Comparison of ENCODE assay signal across 1 fruit fly cellular context in the genomic region with DNA sequence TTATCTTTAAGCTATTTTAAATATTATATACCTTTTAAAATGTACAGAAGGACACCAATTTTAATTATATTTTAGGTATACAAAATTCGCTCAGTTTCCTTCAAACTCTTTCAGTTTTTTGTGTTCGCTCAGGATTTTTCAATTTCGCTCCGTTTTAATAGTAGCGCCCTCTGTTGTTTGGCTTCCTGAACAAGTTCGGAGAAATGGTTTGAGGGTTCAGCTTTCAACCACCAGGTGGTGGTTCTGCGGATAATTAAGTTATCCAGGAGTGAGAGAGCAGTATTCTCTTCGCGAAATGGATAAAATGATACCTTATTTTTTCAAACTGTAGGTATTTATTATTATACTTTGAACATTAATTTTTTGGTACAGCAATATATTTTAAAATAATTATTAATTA.
TF ChIP-seq lines count a peak whose summit lies in the region.

No protein-coding gene starts in this region.

TF ChIP-seq in whole organism, embryonic, 481 proteins besides CTCF, POLR2A, EP300 and RAD21 (continued from another document and continues in another):
- TF ChIP-seq lola (GFP tag; optimal IDR thresholded peaks at IDR 0.05; lab: Kevin White, UChicago) (no peak), MESR4 (GFP tag; optimal IDR thresholded peaks at IDR 0.05; lab: Kevin White, UChicago) (no peak), emc (GFP tag; optimal IDR thresholded peaks at IDR 0.05; lab: Kevin White, UChicago) (no peak), sr (GFP tag; IDR thresholded peaks at IDR 0.05; lab: Robert Waterston, UW) (no peak), vvl (GFP tag; IDR thresholded peaks at IDR 0.05; lab: Robert Waterston, UW) (no peak), CG1792 (GFP tag; optimal IDR thresholded peaks at IDR 0.05; lab: Kevin White, UChicago) (no peak), CG5245 (GFP tag; optimal IDR thresholded peaks at IDR 0.05; lab: Kevin White, UChicago) (peak; percentile 84), CG7839 (tag; optimal IDR thresholded peaks at IDR 0.05; lab: Kevin White, UChicago) (no peak), Hr78 (GFP tag; optimal IDR thresholded peaks at IDR 0.05; lab: Kevin White, UChicago) (no peak), Taf1 (GFP tag; IDR thresholded peaks at IDR 0.05; lab: Robert Waterston, UW) (no peak), CG8388 (GFP tag; optimal IDR thresholded peaks at IDR 0.05; lab: Kevin White, UChicago) (peak; percentile 61), CG5180 (GFP tag; optimal IDR thresholded peaks at IDR 0.05; lab: Kevin White, UChicago) (peak; percentile 69), CG4820 (GFP tag; optimal IDR thresholded peaks at IDR 0.05; lab: Kevin White, UChicago) (peak; percentile 72), CG16813 (GFP tag; IDR thresholded peaks at IDR 0.05; lab: Robert Waterston, UW; ENCODE audit: partially characterized antibody) (no peak), Bdp1 (GFP tag; optimal IDR thresholded peaks at IDR 0.05; lab: Kevin White, UChicago) (peak; percentile 38), CG4328 (GFP tag; optimal IDR thresholded peaks at IDR 0.05; lab: Kevin White, UChicago) (peak; percentile 45), Usf (GFP tag; optimal IDR thresholded peaks at IDR 0.05; lab: Kevin White, UChicago) (no peak), Adf1 (GFP tag; IDR thresholded peaks at IDR 0.05; lab: Robert Waterston, UW) (no peak), NK7.1 (GFP tag; optimal IDR thresholded peaks at IDR 0.05; lab: Kevin White, UChicago) (peak; percentile 41), CG18262 (tag; optimal IDR thresholded peaks at IDR 0.05; lab: Kevin White, UChicago) (no peak), ap (GFP tag; IDR thresholded peaks at IDR 0.05; lab: Robert Waterston, UW) (no peak), Dll (GFP tag; IDR thresholded peaks at IDR 0.05; lab: Robert Waterston, UW; ENCODE audit: partially characterized antibody) (no peak), dmrt99B (tag; optimal IDR thresholded peaks at IDR 0.05; lab: Kevin White, UChicago) (no peak), ro (GFP tag; IDR thresholded peaks at IDR 0.05; lab: Robert Waterston, UW) (no peak), org-1 (GFP tag; optimal IDR thresholded peaks at IDR 0.05; lab: Kevin White, UChicago) (peak; percentile 27), CG13123 (GFP tag; optimal IDR thresholded peaks at IDR 0.05; lab: Kevin White, UChicago) (no peak), fru (optimal IDR thresholded peaks at IDR 0.05; lab: Kevin White, UChicago) (no peak), Vsx1 (GFP tag; optimal IDR thresholded peaks at IDR 0.05; lab: Kevin White, UChicago) (peak; percentile 75), nerfin-2 (GFP tag; IDR thresholded peaks at IDR 0.05; lab: Robert Waterston, UW; ENCODE audit: partially characterized antibody) (no peak), CG14965 (GFP tag; optimal IDR thresholded peaks at IDR 0.05; lab: Kevin White, UChicago; ENCODE audit: borderline replicate concordance) (peak; percentile 98), CG6813 (GFP tag; optimal IDR thresholded peaks at IDR 0.05; lab: Kevin White, UChicago) (peak; percentile 82), CG2202 (tag; optimal IDR thresholded peaks at IDR 0.05; lab: Kevin White, UChicago) (peak; percentile 56), CG4854 (GFP tag; optimal IDR thresholded peaks at IDR 0.05; lab: Kevin White, UChicago) (no peak), CG13894 (tag; optimal IDR thresholded peaks at IDR 0.05; lab: Kevin White, UChicago) (no peak), CG31224 (GFP tag; IDR thresholded peaks at IDR 0.05; lab: Robert Waterston, UW) (no peak), Kr (GFP tag; optimal IDR thresholded peaks at IDR 0.05; lab: Kevin White, UChicago) (peak; percentile 74), CG9797 (GFP tag; optimal IDR thresholded peaks at IDR 0.05; lab: Kevin White, UChicago) (no peak), tgo (GFP tag; IDR thresholded peaks at IDR 0.05; lab: Robert Waterston, UW) (peak; percentile 29; the same call in 1 of the 3 replicates), CG1529 (GFP tag; optimal IDR thresholded peaks at IDR 0.05; lab: Kevin White, UChicago) (peak; percentile 75), gcm (GFP tag; optimal IDR thresholded peaks at IDR 0.05; lab: Kevin White, UChicago) (no peak), CG4404 (GFP tag; IDR thresholded peaks at IDR 0.05; lab: Robert Waterston, UW) (no peak), CG34422 (GFP tag; IDR thresholded peaks at IDR 0.05; lab: Robert Waterston, UW) (peak; percentile 13; the same call in 1 of the 3 replicates), peb (GFP tag; IDR thresholded peaks at IDR 0.05; lab: Robert Waterston, UW) (no peak), abd-A (tag; optimal IDR thresholded peaks at IDR 0.05; lab: Kevin White, UChicago) (no peak), pb (GFP tag; optimal IDR thresholded peaks at IDR 0.05; lab: Kevin White, UChicago) (peak; percentile 85), aop (GFP tag; IDR thresholded peaks at IDR 0.05; lab: Robert Waterston, UW) (no peak), CG12391 (tag; optimal IDR thresholded peaks at IDR 0.05; lab: Kevin White, UChicago) (no peak), sob (GFP tag; IDR thresholded peaks at IDR 0.05; lab: Robert Waterston, UW) (no peak; the same call in 1 of the 2 replicates), CG9215 (GFP tag; IDR thresholded peaks at IDR 0.05; lab: Robert Waterston, UW) (no peak), Sox102F (GFP tag; optimal IDR thresholded peaks at IDR 0.05; lab: Kevin White, UChicago) (no peak), CG4707 (GFP tag; optimal IDR thresholded peaks at IDR 0.05; lab: Kevin White, UChicago) (peak; percentile 90), zen2 (GFP tag; IDR thresholded peaks at IDR 0.05; lab: Robert Waterston, UW; ENCODE audit: partially characterized antibody) (no peak), CG11085 (GFP tag; IDR thresholded peaks at IDR 0.05; lab: Robert Waterston, UW) (peak; percentile 19; the same call in 1 of the 2 replicates), oc (tag; optimal IDR thresholded peaks at IDR 0.05; lab: Kevin White, UChicago) (no peak), chinmo (GFP tag; IDR thresholded peaks at IDR 0.05; lab: Robert Waterston, UW; ENCODE audit: partially characterized antibody) (no peak), odd (GFP tag; optimal IDR thresholded peaks at IDR 0.05; lab: Kevin White, UChicago) (peak; percentile 79), dimm (GFP tag; IDR thresholded peaks at IDR 0.05; lab: Robert Waterston, UW) (0 out of 2 replicates have a peak, but pooled peaks have one; percentile 6), CG10543 (GFP tag; optimal IDR thresholded peaks at IDR 0.05; lab: Kevin White, UChicago) (no peak), CG8924 (tag; optimal IDR thresholded peaks at IDR 0.05; lab: Kevin White, UChicago) (peak; percentile 21), CG8765 (GFP tag; IDR thresholded peaks at IDR 0.05; lab: Robert Waterston, UW) (no peak), Drgx (GFP tag; IDR thresholded peaks at IDR 0.05; lab: Robert Waterston, UW) (peak; percentile 10; the same call in 1 of the 2 replicates), ci (GFP tag; IDR thresholded peaks at IDR 0.05; lab: Robert Waterston, UW) (no peak; the same call in 1 of the 3 replicates), Xbp1 (GFP tag; optimal IDR thresholded peaks at IDR 0.05; lab: Kevin White, UChicago) (peak; percentile 72), br (optimal IDR thresholded peaks at IDR 0.05; lab: Kevin White, UChicago) (no peak), disco-r (GFP tag; optimal IDR thresholded peaks at IDR 0.05; lab: Kevin White, UChicago) (peak; percentile 70), zf30C (GFP tag; optimal IDR thresholded peaks at IDR 0.05; lab: Kevin White, UChicago) (peak; percentile 35), kay (GFP tag; optimal IDR thresholded peaks at IDR 0.05; lab: Kevin White, UChicago) (no peak), ham (GFP tag; IDR thresholded peaks at IDR 0.05; lab: Robert Waterston, UW) (no peak), CG10366 (GFP tag; IDR thresholded peaks at IDR 0.05; lab: Robert Waterston, UW) (peak; percentile 29; the same call in 1 of the 2 replicates), gt (GFP tag; IDR thresholded peaks at IDR 0.05; lab: Robert Waterston, UW) (no peak), vnd (GFP tag; IDR thresholded peaks at IDR 0.05; lab: Robert Waterston, UW; ENCODE audit: partially characterized antibody) (no peak), slbo (GFP tag; IDR thresholded peaks at IDR 0.05; lab: Robert Waterston, UW) (no peak), hb (GFP tag; IDR thresholded peaks at IDR 0.05; lab: Robert Waterston, UW; ENCODE audit: partially characterized antibody) (no peak), en (GFP tag; optimal IDR thresholded peaks at IDR 0.05; lab: Kevin White, UChicago) (peak; percentile 64), CG17186 (GFP tag; optimal IDR thresholded peaks at IDR 0.05; lab: Kevin White, UChicago) (peak; percentile 43), CG4282 (GFP tag; optimal IDR thresholded peaks at IDR 0.05; lab: Kevin White, UChicago) (no peak), CG3995 (GFP tag; optimal IDR thresholded peaks at IDR 0.05; lab: Kevin White, UChicago) (no peak), CG8478 (optimal IDR thresholded peaks at IDR 0.05; lab: Kevin White, UChicago) (no peak), Stat92E (GFP tag; optimal IDR thresholded peaks at IDR 0.05; lab: Kevin White, UChicago) (no peak), ems (GFP tag; optimal IDR thresholded peaks at IDR 0.05; lab: Kevin White, UChicago) (peak; percentile 54), CG3163 (GFP tag; optimal IDR thresholded peaks at IDR 0.05; lab: Kevin White, UChicago) (peak; percentile 81), CG7745 (tag; optimal IDR thresholded peaks at IDR 0.05; lab: Kevin White, UChicago) (peak; percentile 89), CG3407 (GFP tag; optimal IDR thresholded peaks at IDR 0.05; lab: Kevin White, UChicago) (peak; percentile 57), CG11504 (tag; optimal IDR thresholded peaks at IDR 0.05; lab: Kevin White, UChicago) (no peak), CG18599 (GFP tag; optimal IDR thresholded peaks at IDR 0.05; lab: Kevin White, UChicago) (peak; percentile 65), CG8281 (tag; optimal IDR thresholded peaks at IDR 0.05; lab: Kevin White, UChicago) (peak; percentile 48), Antp (GFP tag; optimal IDR thresholded peaks at IDR 0.05; lab: Kevin White, UChicago) (peak; percentile 54), pfk (GFP tag; optimal IDR thresholded peaks at IDR 0.05; lab: Kevin White, UChicago) (peak; percentile 59), Eip74EF (GFP tag; optimal IDR thresholded peaks at IDR 0.05; lab: Kevin White, UChicago) (no peak), CG8089 (GFP tag; optimal IDR thresholded peaks at IDR 0.05; lab: Kevin White, UChicago) (peak; percentile 57), unpg (GFP tag; optimal IDR thresholded peaks at IDR 0.05; lab: Kevin White, UChicago) (no peak), Optix (GFP tag; IDR thresholded peaks at IDR 0.05; lab: Robert Waterston, UW) (peak; percentile 73), crc (GFP tag; optimal IDR thresholded peaks at IDR 0.05; lab: Kevin White, UChicago) (no peak), nom (GFP tag; optimal IDR thresholded peaks at IDR 0.05; lab: Kevin White, UChicago) (peak; percentile 24), ash1 (GFP tag; optimal IDR thresholded peaks at IDR 0.05; lab: Kevin White, UChicago) (peak; percentile 29), CG11560 (tag; IDR thresholded peaks at IDR 0.05; lab: Robert Waterston, UW) (no peak), CG10654 (GFP tag; optimal IDR thresholded peaks at IDR 0.05; lab: Kevin White, UChicago) (peak; percentile 55), Ets65A (GFP tag; lab: Kevin White, UChicago) (no peak), CG15601 (tag; optimal IDR thresholded peaks at IDR 0.05; lab: Kevin White, UChicago) (no peak), so (GFP tag; IDR thresholded peaks at IDR 0.05; lab: Robert Waterston, UW) (0 out of 3 replicates have a peak, but pooled peaks have one; percentile 13), shn (GFP tag; optimal IDR thresholded peaks at IDR 0.05; lab: Kevin White, UChicago) (peak; percentile 64), Lhr (GFP tag; optimal IDR thresholded peaks at IDR 0.05; lab: Kevin White, UChicago) (peak; percentile 53), CG14860 (GFP tag; IDR thresholded peaks at IDR 0.05; lab: Robert Waterston, UW; ENCODE audit: partially characterized antibody) (no peak), cato (GFP tag; optimal IDR thresholded peaks at IDR 0.05; lab: Kevin White, UChicago; ENCODE audit: borderline replicate concordance) (peak; percentile 40), Hr51 (GFP tag; optimal IDR thresholded peaks at IDR 0.05; lab: Kevin White, UChicago) (peak in 1 of 2 experiments; percentile 31), Dad (GFP tag; optimal IDR thresholded peaks at IDR 0.05; lab: Kevin White, UChicago) (peak; percentile 12), Hey (tag; optimal IDR thresholded peaks at IDR 0.05; lab: Kevin White, UChicago) (no peak), CG30020 (tag; optimal IDR thresholded peaks at IDR 0.05; lab: Kevin White, UChicago) (no peak), sna (GFP tag; IDR thresholded peaks at IDR 0.05; lab: Robert Waterston, UW; ENCODE audit: partially characterized antibody) (no peak), pzg (GFP tag; optimal IDR thresholded peaks at IDR 0.05; lab: Kevin White, UChicago) (no peak), E2f2 (GFP tag; IDR thresholded peaks at IDR 0.05; lab: Robert Waterston, UW) (no peak), Ets97D (GFP tag; optimal IDR thresholded peaks at IDR 0.05; lab: Kevin White, UChicago) (no peak), CG16815 (GFP tag; optimal IDR thresholded peaks at IDR 0.05; lab: Kevin White, UChicago) (peak; percentile 37), Oli (tag; optimal IDR thresholded peaks at IDR 0.05; lab: Kevin White, UChicago) (peak; percentile 66), D (optimal IDR thresholded peaks at IDR 0.05; lab: Kevin White, UChicago) (no peak), D (GFP tag; optimal IDR thresholded peaks at IDR 0.05; lab: Kevin White, UChicago) (peak; percentile 75), caup (GFP tag; optimal IDR thresholded peaks at IDR 0.05; lab: Kevin White, UChicago; ENCODE audit: severe bottlenecking) (peak; percentile 82), slp2 (GFP tag; optimal IDR thresholded peaks at IDR 0.05; lab: Kevin White, UChicago) (peak; percentile 55), Hmx (GFP tag; optimal IDR thresholded peaks at IDR 0.05; lab: Kevin White, UChicago) (no peak), Bteb2 (GFP tag; optimal IDR thresholded peaks at IDR 0.05; lab: Kevin White, UChicago) (no peak), CG14710 (tag; optimal IDR thresholded peaks at IDR 0.05; lab: Kevin White, UChicago) (no peak), Awh (GFP tag; IDR thresholded peaks at IDR 0.05; lab: Robert Waterston, UW) (peak; percentile 72), YL-1 (GFP tag; optimal IDR thresholded peaks at IDR 0.05; lab: Kevin White, UChicago) (peak; percentile 29), stwl (tag; optimal IDR thresholded peaks at IDR 0.05; lab: Kevin White, UChicago) (peak; percentile 87), Dp (GFP tag; optimal IDR thresholded peaks at IDR 0.05; lab: Kevin White, UChicago) (no peak), CG1233 (GFP tag; optimal IDR thresholded peaks at IDR 0.05; lab: Kevin White, UChicago) (peak; percentile 76), psq (GFP tag; optimal IDR thresholded peaks at IDR 0.05; lab: Kevin White, UChicago) (no peak), wor (GFP tag; IDR thresholded peaks at IDR 0.05; lab: Robert Waterston, UW) (no peak), corto (GFP tag; optimal IDR thresholded peaks at IDR 0.05; lab: Kevin White, UChicago) (no peak)
